Fruit fly (Drosophila melanogaster) whole organism, wandering third instar larva: ENCODE data around the gene CG12402.

Experiments
- Abd-B ChIP-seq: fragments of >200 bp; optimal IDR thresholded peaks from 2 replicates; lab custom pipeline; 2017; ENCODE audit warnings: missing biosample characterization, missing genetic modification characterization
- CG32264 ChIP-seq: fragments of 200-800 bp; sonication (Bioruptor generic); optimal IDR thresholded peaks from 2 replicates; lab custom pipeline; 2016; ENCODE audit warnings: missing biosample characterization, missing genetic modification characterization
- CG9705 ChIP-seq: fragments of 200-800 bp; sonication (Bioruptor generic); optimal IDR thresholded peaks from 2 replicates; lab custom pipeline; 2018; ENCODE audit warnings: missing biosample characterization, mild to moderate bottlenecking, missing genetic modification characterization
- CrebA ChIP-seq: fragments of 200-800 bp; sonication (Bioruptor generic); optimal IDR thresholded peaks from 2 replicates; lab custom pipeline; 2016; ENCODE audit warnings: missing biosample characterization, mild to moderate bottlenecking, missing genetic modification characterization, borderline replicate concordance
- Dfd ChIP-seq: fragments of >200 bp; optimal IDR thresholded peaks from 2 replicates; lab custom pipeline; 2017; ENCODE audit warnings: missing biosample characterization, missing genetic modification characterization
- Dif ChIP-seq: fragments of 200-275, 200-300 bp; sonication (Bioruptor generic); optimal IDR thresholded peaks from 2 replicates; lab custom pipeline; 2018; ENCODE audit warnings: missing biosample characterization, missing genetic modification characterization; ENCODE audit not compliant: partially characterized antibody
- GATAd ChIP-seq: sonication (Bioruptor generic); optimal IDR thresholded peaks from 2 replicates; lab custom pipeline; 2016; ENCODE audit warnings: missing biosample characterization, missing genetic modification characterization
- HLH106 ChIP-seq: fragments of 200-800 bp; optimal IDR thresholded peaks from 3 replicates; lab custom pipeline; 2019; ENCODE audit warnings: missing biosample characterization, mild to moderate bottlenecking, missing genetic modification characterization, moderate library complexity
- Hr78 ChIP-seq: fragments of >200 bp; optimal IDR thresholded peaks from 2 replicates; lab custom pipeline; 2017; ENCODE audit warnings: missing biosample characterization, missing genetic modification characterization
- Hr83 ChIP-seq: fragments of 200-300 bp; sonication (Bioruptor generic); optimal IDR thresholded peaks from 2 replicates; lab custom pipeline; 2016; ENCODE audit warnings: missing biosample characterization, mild to moderate bottlenecking, missing genetic modification characterization, moderate library complexity; ENCODE audit not compliant: poor library complexity, severe bottlenecking
- Jra ChIP-seq: sonication (Bioruptor generic); optimal IDR thresholded peaks from 2 replicates; lab custom pipeline; 2016; ENCODE audit warnings: missing biosample characterization, missing genetic modification characterization
- Myc ChIP-seq: fragments of >200 bp; optimal IDR thresholded peaks from 2 replicates; lab custom pipeline; 2017
- N ChIP-seq: fragments of >200 bp; optimal IDR thresholded peaks from 2 replicates; lab custom pipeline; 2018; ENCODE audit warnings: missing biosample characterization, missing external identifiers, missing genetic modification characterization
- OdsH ChIP-seq: fragments of 200-800 bp; sonication (Bioruptor generic); optimal IDR thresholded peaks from 2 replicates; lab custom pipeline; 2016; ENCODE audit warnings: missing biosample characterization, mild to moderate bottlenecking, missing genetic modification characterization
- Rel ChIP-seq, 2 experiments: fragments of 200-800 bp; sonication (Bioruptor generic) in 1 of 2; optimal IDR thresholded peaks; 2 replicates in 1 of 2; 3 replicates in 1 of 2; lab custom pipeline; 2016 to 2019; ENCODE audit warnings: mild to moderate bottlenecking in 2 of 2, missing biosample characterization in 2 of 2, missing genetic modification characterization in 2 of 2, moderate library complexity in 1 of 2
- Sp1 ChIP-seq: fragments of 200-800 bp; sonication (Bioruptor generic); optimal IDR thresholded peaks from 3 replicates; lab custom pipeline; 2019; ENCODE audit warnings: missing biosample characterization, mild to moderate bottlenecking, missing genetic modification characterization, moderate library complexity
- Vsx2 ChIP-seq: fragments of 200-300, 225-300 bp; sonication (Bioruptor generic); optimal IDR thresholded peaks from 2 replicates; lab custom pipeline; 2018; ENCODE audit warnings: missing biosample characterization, missing genetic modification characterization; ENCODE audit not compliant: partially characterized antibody
- br ChIP-seq: fragments of 200-800 bp; sonication (Bioruptor generic); optimal IDR thresholded peaks from 2 replicates; lab custom pipeline; 2016; ENCODE audit warnings: missing biosample characterization, missing genetic modification characterization
- brk ChIP-seq: fragments of 200-800 bp; sonication (Bioruptor generic); optimal IDR thresholded peaks from 2 replicates; lab custom pipeline; 2016; ENCODE audit warnings: missing biosample characterization, mild to moderate bottlenecking, missing genetic modification characterization
- dmrt93B ChIP-seq: fragments of 200-800 bp; sonication (Bioruptor generic); optimal IDR thresholded peaks from 2 replicates; lab custom pipeline; 2018; ENCODE audit warnings: missing biosample characterization, mild to moderate bottlenecking, missing genetic modification characterization
- dsf ChIP-seq: sonication (Bioruptor generic); optimal IDR thresholded peaks from 2 replicates; lab custom pipeline; 2016; ENCODE audit warnings: missing biosample characterization, missing genetic modification characterization, borderline replicate concordance
- ey ChIP-seq: fragments of 200-800 bp; sonication (Bioruptor generic); optimal IDR thresholded peaks from 2 replicates; lab custom pipeline; 2016; ENCODE audit warnings: missing biosample characterization, missing genetic modification characterization
- foxo ChIP-seq, 2 experiments: fragments of 200-800 bp; sonication (Bioruptor generic); optimal IDR thresholded peaks; 2 replicates in 1 of 2; 3 replicates in 1 of 2; lab custom pipeline; 2016 to 2017; ENCODE audit warnings: missing biosample characterization in 2 of 2, missing genetic modification characterization in 2 of 2
- fru ChIP-seq: fragments of 200-800 bp; sonication (Bioruptor generic); optimal IDR thresholded peaks from 3 replicates; lab custom pipeline; 2016; ENCODE audit warnings: missing biosample characterization, mild to moderate bottlenecking, missing genetic modification characterization
- h ChIP-seq: fragments of 200-800 bp; sonication (Bioruptor generic); optimal IDR thresholded peaks from 3 replicates; lab custom pipeline; 2016; ENCODE audit warnings: missing biosample characterization, mild to moderate bottlenecking, missing genetic modification characterization
- jim ChIP-seq: fragments of 175-275, 200-325 bp; sonication (Bioruptor generic); optimal IDR thresholded peaks from 2 replicates; lab custom pipeline; 2016; ENCODE audit warnings: missing biosample characterization, mild to moderate bottlenecking, missing genetic modification characterization
- lola ChIP-seq: fragments of >200 bp; optimal IDR thresholded peaks from 2 replicates; lab custom pipeline; 2017; ENCODE audit warnings: missing biosample characterization, missing genetic modification characterization
- psq ChIP-seq: fragments of 200-800 bp; sonication (Bioruptor generic); optimal IDR thresholded peaks from 3 replicates; lab custom pipeline; 2017; ENCODE audit warnings: missing biosample characterization, mild to moderate bottlenecking, missing genetic modification characterization, moderate library complexity
- rgr ChIP-seq: fragments of 200-800 bp; sonication (Bioruptor generic); optimal IDR thresholded peaks from 3 replicates; lab custom pipeline; 2016; ENCODE audit warnings: missing biosample characterization, mild to moderate bottlenecking, missing genetic modification characterization
- sage ChIP-seq: fragments of 200-800 bp; sonication (Bioruptor generic); optimal IDR thresholded peaks from 2 replicates; lab custom pipeline; 2016; ENCODE audit warnings: missing biosample characterization, mild to moderate bottlenecking, missing genetic modification characterization
- sv ChIP-seq: fragments of 200-800 bp; sonication (Bioruptor generic); optimal IDR thresholded peaks from 3 replicates; lab custom pipeline; 2016; ENCODE audit warnings: missing biosample characterization, missing genetic modification characterization
- tai ChIP-seq: sonication (Bioruptor generic); optimal IDR thresholded peaks from 2 replicates; lab custom pipeline; 2016; ENCODE audit warnings: missing biosample characterization, missing genetic modification characterization
- usp ChIP-seq: fragments of >200 bp; optimal IDR thresholded peaks from 2 replicates; lab custom pipeline; 2017; ENCODE audit warnings: missing biosample characterization, missing genetic modification characterization
- woc ChIP-seq: sonication (Bioruptor generic); optimal IDR thresholded peaks from 2 replicates; lab custom pipeline; 2016; ENCODE audit warnings: missing biosample characterization, mild to moderate bottlenecking, missing genetic modification characterization

Gene CG12402

DNA sequence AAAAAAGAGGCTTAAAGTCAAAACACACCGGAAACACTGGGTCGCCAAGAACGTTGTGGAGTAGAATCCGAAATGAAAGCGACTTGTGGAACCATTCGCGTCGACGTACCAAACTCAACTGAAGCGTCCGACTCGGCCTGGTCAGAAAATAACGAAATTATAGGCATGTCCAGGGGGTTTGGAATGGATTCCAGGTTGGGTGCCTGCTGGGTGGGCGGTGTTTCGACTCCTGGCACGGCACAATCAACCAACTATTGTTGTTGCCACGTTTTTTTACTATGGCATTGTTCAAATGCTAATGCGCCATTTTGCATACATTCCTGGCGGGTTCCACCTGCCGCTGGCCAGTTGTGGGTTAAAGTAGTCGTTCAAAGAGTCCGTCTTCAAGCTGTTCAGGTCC is 10.2 kb upstream of the CG12402 start, which contains the start of gene Kif19A:
Gene Kif19A (minus strand): TSS at position 101 of the 400 bp plus-strand sequence.
- TF ChIP-seq rgr (GFP tag; lab: Kevin White, UChicago) (no peak), Vsx2 (GFP tag; lab: Kevin White, UChicago) (no peak), CrebA (GFP tag; lab: Kevin White, UChicago) (no peak)

DNA sequence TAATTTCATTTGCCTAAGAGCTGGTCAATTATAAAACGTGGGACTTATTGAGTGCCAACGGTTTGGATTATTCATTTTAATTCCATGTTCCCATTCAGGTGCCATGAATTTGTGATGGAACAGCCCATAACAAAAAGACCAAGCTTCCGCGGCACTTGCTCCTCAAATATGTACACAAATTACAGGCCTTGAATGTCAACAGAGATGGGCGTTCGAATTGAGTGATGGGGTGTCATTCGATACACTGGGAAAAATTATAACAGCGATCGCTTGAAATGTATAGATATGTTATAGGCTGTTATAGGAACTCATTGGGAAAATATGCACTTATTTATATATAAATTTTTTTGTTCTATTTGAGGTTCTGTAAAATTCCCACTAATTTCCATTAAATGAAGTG is 8.0 kb upstream of the CG12402 start:
- TF ChIP-seq brk (GFP tag; lab: Kevin White, UChicago) (no peak), Dif (GFP tag; lab: Kevin White, UChicago) (no peak), ey (GFP tag; lab: Kevin White, UChicago) (no peak), Rel (GFP tag; optimal IDR thresholded peaks at IDR 0.05; lab: Kevin White, UChicago) (no peak), Rel (tag; optimal IDR thresholded peaks at IDR 0.05; lab: Kevin White, UChicago) (no peak), Sp1 (GFP tag; lab: Kevin White, UChicago) (no peak), Myc (lab: Kevin White, UChicago) (no peak), Hr83 (GFP tag; lab: Kevin White, UChicago) (no peak), sv (GFP tag; lab: Kevin White, UChicago) (no peak), CG9705 (GFP tag; lab: Kevin White, UChicago) (no peak), sage (GFP tag; lab: Kevin White, UChicago) (no peak), Abd-B (GFP tag; lab: Kevin White, UChicago) (no peak), GATAd (GFP tag; lab: Kevin White, UChicago) (no peak)

DNA sequence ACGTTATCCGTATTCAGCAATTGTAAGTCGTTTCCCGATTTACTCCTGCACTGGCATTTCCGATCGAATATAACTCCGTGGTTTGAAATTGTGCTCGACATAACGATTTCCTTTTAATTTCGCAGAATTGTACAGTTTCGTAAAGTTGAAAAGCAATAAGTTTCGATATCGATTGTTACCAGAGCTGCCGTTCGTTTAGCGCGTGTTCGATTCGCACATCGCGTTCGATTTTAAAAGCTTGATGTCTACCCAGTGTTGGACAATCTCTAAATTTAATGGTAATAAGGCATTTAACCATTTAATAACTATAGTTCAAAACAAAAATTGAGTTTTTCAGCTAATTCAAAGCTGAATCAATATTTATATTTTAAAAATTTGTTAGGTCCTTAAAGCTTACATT is 3.9 kb upstream of the CG12402 start, which contains the start of gene CG14357:
Gene CG14357 (minus strand): TSS at position 101 of the 400 bp plus-strand sequence.
- TF ChIP-seq CG32264: no peak
- TF ChIP-seq fru: no peak
- TF ChIP-seq woc: no peak
- TF ChIP-seq Hr83 (GFP tag; lab: Kevin White, UChicago): no peak
- no peak for TF ChIP-seq h
- TF ChIP-seq br (GFP tag; lab: Kevin White, UChicago): no peak
- TF ChIP-seq tai (GFP tag; lab: Kevin White, UChicago): no peak
- no peak for TF ChIP-seq Hr78
- TF ChIP-seq CrebA (GFP tag; lab: Kevin White, UChicago): no peak
- TF ChIP-seq Dfd (GFP tag; lab: Kevin White, UChicago): no peak
- no peak for TF ChIP-seq Dif (GFP tag; lab: Kevin White, UChicago)
- TF ChIP-seq N (GFP tag; lab: Kevin White, UChicago): no peak
- TF ChIP-seq, all 38 proteins: peak for 0

DNA sequence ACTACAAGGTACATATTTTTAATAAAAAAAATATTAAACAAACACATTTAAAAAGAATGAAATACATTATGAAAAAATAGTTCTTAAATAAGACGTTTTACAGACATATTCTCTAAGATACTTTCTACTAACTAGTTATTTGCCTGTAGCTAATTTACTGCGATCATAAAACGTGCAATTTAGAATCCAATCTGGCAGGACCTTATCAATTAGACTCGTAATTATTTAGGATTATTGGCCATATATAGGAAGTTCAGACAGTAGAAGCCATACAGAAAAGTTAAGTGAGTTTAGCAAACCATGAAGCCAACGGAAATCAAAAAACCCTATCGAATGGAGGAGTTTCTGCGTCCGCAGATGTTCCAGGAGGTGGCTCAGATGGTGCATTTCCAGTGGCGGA is 1.0 kb upstream of the CG12402 start, which contains the start of gene Or88a:
Gene Or88a (plus strand): TSS at position 301 of the 400 bp plus-strand sequence.
- TF ChIP-seq Rel (GFP tag; optimal IDR thresholded peaks at IDR 0.05; lab: Kevin White, UChicago): no peak
- no peak for TF ChIP-seq Rel (tag; optimal IDR thresholded peaks at IDR 0.05; lab: Kevin White, UChicago)
- TF ChIP-seq HLH106: no peak
- no peak for TF ChIP-seq br (GFP tag; lab: Kevin White, UChicago)
- no peak for TF ChIP-seq lola (GFP tag; lab: Kevin White, UChicago)
- TF ChIP-seq CrebA (GFP tag; lab: Kevin White, UChicago): no peak
- TF ChIP-seq Jra: no peak
- no peak for TF ChIP-seq jim (GFP tag; lab: Kevin White, UChicago)
- TF ChIP-seq tai (GFP tag; lab: Kevin White, UChicago): no peak
- TF ChIP-seq Hr83 (GFP tag; lab: Kevin White, UChicago): no peak
- TF ChIP-seq dmrt93B (GFP tag; lab: Kevin White, UChicago): no peak
- TF ChIP-seq, all 38 proteins: peak for 0

DNA sequence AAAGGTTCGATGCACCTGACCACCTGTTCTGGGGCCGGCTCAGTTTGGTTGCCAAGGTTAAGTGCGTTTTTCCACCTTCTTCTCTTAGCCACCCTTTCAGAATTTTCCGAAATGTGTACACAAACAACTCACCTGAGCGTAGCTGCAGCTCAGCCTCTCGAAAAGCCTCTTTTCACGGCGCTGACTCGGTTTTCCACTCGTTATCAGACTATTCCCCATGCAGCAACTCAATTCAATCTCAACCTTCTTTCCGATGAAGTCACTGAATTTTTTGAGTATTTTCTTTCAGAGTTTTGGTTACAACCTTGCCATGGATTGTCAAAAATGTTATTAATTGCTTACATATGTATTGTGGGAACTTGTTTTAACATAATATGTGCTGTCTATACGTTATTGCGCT is 524 bp downstream of the CG12402 start:
- TF ChIP-seq foxo (GFP tag; optimal IDR thresholded peaks at IDR 0.05; lab: Kevin White, UChicago): no peak
- TF ChIP-seq h: no peak
- TF ChIP-seq ey (GFP tag; lab: Kevin White, UChicago): no peak
- TF ChIP-seq Sp1 (GFP tag; lab: Kevin White, UChicago): no peak
- TF ChIP-seq dsf (GFP tag; lab: Kevin White, UChicago): no peak
- no peak for TF ChIP-seq HLH106
- TF ChIP-seq Dfd (GFP tag; lab: Kevin White, UChicago): no peak
- TF ChIP-seq sv (GFP tag; lab: Kevin White, UChicago): no peak
- TF ChIP-seq psq: no peak
- no peak for TF ChIP-seq jim (GFP tag; lab: Kevin White, UChicago)
- TF ChIP-seq usp: no peak
- TF ChIP-seq CrebA (GFP tag; lab: Kevin White, UChicago): no peak
- no peak for TF ChIP-seq Vsx2 (GFP tag; lab: Kevin White, UChicago)
- TF ChIP-seq sage (GFP tag; lab: Kevin White, UChicago): no peak
- TF ChIP-seq lola (GFP tag; lab: Kevin White, UChicago): no peak
- no peak for TF ChIP-seq OdsH (GFP tag; lab: Kevin White, UChicago)
- TF ChIP-seq woc: no peak
- TF ChIP-seq Abd-B (GFP tag; lab: Kevin White, UChicago): no peak
- no peak for TF ChIP-seq Dif (GFP tag; lab: Kevin White, UChicago)
